ENCODE assay signal across 2 worm cellular contexts in genomic region chrIV:16583522-16584037, ce11.
TF ChIP-seq lines count a peak whose summit lies in the region.
"Not testable (repeated sequence)": the region's sequence is repeated elsewhere in the genome, so short reads cannot be mapped to it uniquely, and the experiment has no call there.

No protein-coding gene starts in this region.

TF ChIP-seq in whole organism, L4 larva, 104 proteins besides CTCF, POLR2A, EP300 and RAD21:
- TF ChIP-seq snpc-1.2 (GFP tag; IDR thresholded peaks at IDR 0.05; lab: Robert Waterston, UW) = peak; percentile 94
TF ChIP-seq in whole organism, L4 larva: peak in this region for 1; not testable (repeated sequence) for 103.

TF ChIP-seq in whole organism, young adult, 124 proteins besides CTCF, POLR2A, EP300 and RAD21:
- TF ChIP-seq tbp1 (GFP tag; optimal IDR thresholded peaks at IDR 0.05; lab: Kevin White, UChicago) (peak; percentile 81), attf-6 (GFP tag; IDR thresholded peaks at IDR 0.05; lab: Robert Waterston, UW) (peak; percentile 93), B0261.1 (tag; optimal IDR thresholded peaks at IDR 0.05; lab: Kevin White, UChicago) (peak; percentile 66), snpc-4 (tag; optimal IDR thresholded peaks at IDR 0.05; lab: Kevin White, UChicago) (peak in 2 of 4 experiments; percentile 18 to 93), rpc-1 (optimal IDR thresholded peaks at IDR 0.05; lab: Kevin White, UChicago) (peak; percentile 27), rpc-1 (tag; optimal IDR thresholded peaks at IDR 0.05; lab: Kevin White, UChicago) (peak; percentile 69)
- not testable (repeated sequence) for TF ChIP-seq snpc-4 (GFP tag; optimal IDR thresholded peaks at IDR 0.05; lab: Kevin White, UChicago)
